Fruit fly (Drosophila melanogaster): ENCODE measurements around the gene Acbp3.
A peak's percentile ranks its signal among the peaks of the same experiment; 100 is the strongest.

The Acbp3 gene

dm6 chr3L:7113010-7113409, 17.7 kb upstream of the Acbp3 start (continued):
- TF ChIP-seq B-H1 (GFP tag; IDR thresholded peaks at IDR 0.05), result no peak
- no peak for TF ChIP-seq jumu (GFP tag; optimal IDR thresholded peaks at IDR 0.05)
- no peak for TF ChIP-seq gfzf (GFP tag; optimal IDR thresholded peaks at IDR 0.05)
- no peak for TF ChIP-seq CG10147 (GFP tag; optimal IDR thresholded peaks at IDR 0.05)
- TF ChIP-seq CG7786 (GFP tag; optimal IDR thresholded peaks at IDR 0.05), result no peak
- no peak for TF ChIP-seq Mad (GFP tag; optimal IDR thresholded peaks at IDR 0.05)
- TF ChIP-seq Xrp1 (GFP tag; IDR thresholded peaks at IDR 0.05), result peak; percentile 26; the same call in 1 of the 2 replicates
- no peak for TF ChIP-seq CG3995 (GFP tag; optimal IDR thresholded peaks at IDR 0.05)
- TF ChIP-seq Ada2b (GFP tag; IDR thresholded peaks at IDR 0.05), result no peak
- no peak for TF ChIP-seq Usf (GFP tag; optimal IDR thresholded peaks at IDR 0.05)
- TF ChIP-seq CG3726 (GFP tag; IDR thresholded peaks at IDR 0.05), result no peak
- TF ChIP-seq CG11093 (GFP tag; IDR thresholded peaks at IDR 0.05), result no peak
- TF ChIP-seq nau (GFP tag; optimal IDR thresholded peaks at IDR 0.05), result no peak
- no peak for TF ChIP-seq CG4282 (GFP tag; optimal IDR thresholded peaks at IDR 0.05)
- TF ChIP-seq CG5180 (GFP tag; optimal IDR thresholded peaks at IDR 0.05), result no peak
- TF ChIP-seq Dp (GFP tag; optimal IDR thresholded peaks at IDR 0.05), result no peak
- no peak for TF ChIP-seq CG18619 (GFP tag; optimal IDR thresholded peaks at IDR 0.05)

DNA sequence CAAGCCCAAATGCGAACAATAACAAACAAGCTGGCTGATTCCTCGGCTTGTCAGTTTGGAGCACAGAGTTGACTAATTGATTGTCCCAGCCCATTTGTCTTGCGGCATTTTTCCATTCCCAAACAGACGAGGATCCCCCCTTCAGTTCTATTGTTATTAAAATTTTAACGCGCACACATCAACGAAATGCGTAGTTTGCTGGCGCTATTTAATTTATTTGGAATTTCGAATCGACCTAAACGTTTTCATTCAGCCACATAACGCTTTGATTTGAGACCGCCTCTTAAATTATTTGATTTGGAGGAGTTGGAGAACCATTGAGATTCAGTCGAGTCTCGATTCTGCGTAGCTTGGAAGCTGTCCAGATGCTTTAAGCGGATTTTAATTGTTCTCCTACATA, 14.7 kb upstream of the Acbp3 start:
- TF ChIP-seq sd (tag; optimal IDR thresholded peaks at IDR 0.05) (peak; percentile 94), CG11560 (tag; IDR thresholded peaks at IDR 0.05) (no peak), CG13894 (tag; optimal IDR thresholded peaks at IDR 0.05) (peak; percentile 48), CG13624 (GFP tag; optimal IDR thresholded peaks at IDR 0.05) (peak; percentile 64), CG16815 (GFP tag; optimal IDR thresholded peaks at IDR 0.05) (no peak), MBD-R2 (GFP tag; IDR thresholded peaks at IDR 0.05) (0 out of 2 replicates have a peak, but pooled peaks have one; percentile 7), B-H2 (GFP tag; optimal IDR thresholded peaks at IDR 0.05) (peak; percentile 62), CG10543 (GFP tag; optimal IDR thresholded peaks at IDR 0.05) (peak; percentile 5), CG17912 (GFP tag; optimal IDR thresholded peaks at IDR 0.05) (no peak), vvl (GFP tag; IDR thresholded peaks at IDR 0.05) (0 out of 2 replicates have a peak, but pooled peaks have one; percentile 39), chinmo (GFP tag; IDR thresholded peaks at IDR 0.05; ENCODE audit: partially characterized antibody) (0 out of 4 replicates have a peak, but pooled peaks have one; percentile 48), gro (GFP tag; optimal IDR thresholded peaks at IDR 0.05) (peak; percentile 79), Ets97D (GFP tag; optimal IDR thresholded peaks at IDR 0.05) (no peak), pho (GFP tag; optimal IDR thresholded peaks at IDR 0.05) (no peak)

- TF ChIP-seq z (GFP tag; IDR thresholded peaks at IDR 0.05) (no peak), Ets65A (GFP tag) (peak; percentile 91)
These were observed 8.5 kb upstream of the Acbp3 start for dm6 chr3L:7122136-7122535.

DNA sequence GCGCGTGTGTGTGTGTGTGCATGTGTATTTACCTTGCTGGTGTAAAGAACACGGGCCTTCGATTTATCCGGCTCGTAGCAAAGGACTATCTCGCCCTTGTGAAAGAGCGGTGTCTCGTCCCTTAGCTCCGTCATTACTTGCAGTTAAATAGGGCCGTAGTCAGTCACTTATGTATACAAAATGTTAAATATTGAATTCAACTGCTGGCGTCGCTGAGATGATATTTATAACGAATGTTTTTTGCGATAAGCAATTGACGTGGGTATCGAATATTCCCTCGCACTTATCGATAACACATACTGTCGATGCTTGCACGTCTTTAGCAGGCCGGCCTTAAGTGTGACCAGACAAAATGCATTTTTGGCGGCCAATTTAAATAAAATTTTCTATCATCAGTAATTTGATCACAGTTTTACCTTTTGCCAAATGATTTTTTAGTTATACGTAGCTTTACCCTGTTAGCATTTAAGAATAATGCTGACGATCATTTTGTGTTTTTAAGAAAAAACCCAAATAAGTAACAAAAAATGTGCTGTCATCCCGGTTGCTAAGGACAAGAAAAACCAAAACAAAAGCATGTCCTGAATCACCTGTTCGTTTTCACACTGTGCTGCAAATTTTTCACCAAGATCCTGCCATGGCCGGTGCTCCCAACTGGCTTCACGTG, 5.3 kb upstream of the Acbp3 start, which contains the start of the genes msl-3 and BBS1:
TSS of gene msl-3 (minus strand) at position 245 of the 667 bp plus-strand sequence.
TSS of gene BBS1 (plus strand) at position 617 of the 667 bp plus-strand sequence.
- TF ChIP-seq vnd (GFP tag; IDR thresholded peaks at IDR 0.05; ENCODE audit: partially characterized antibody) (peak; percentile 40; the same call in 1 of the 3 replicates), CG12659 (GFP tag; optimal IDR thresholded peaks at IDR 0.05) (peak; percentile 56), pzg (GFP tag; optimal IDR thresholded peaks at IDR 0.05) (peak; percentile 86), lab (GFP tag; optimal IDR thresholded peaks at IDR 0.05) (peak; percentile 13), CG7963 (GFP tag; IDR thresholded peaks at IDR 0.05; ENCODE audit: partially characterized antibody) (peak; percentile 64), Med (GFP tag) (peak; percentile 80), nmo (GFP tag; optimal IDR thresholded peaks at IDR 0.05) (peak; percentile 55), crc (GFP tag; optimal IDR thresholded peaks at IDR 0.05) (no peak), ftz-f1 (GFP tag; optimal IDR thresholded peaks at IDR 0.05) (peak; percentile 34), dm (GFP tag; optimal IDR thresholded peaks at IDR 0.05) (peak; percentile 16), Nf-YA (GFP tag; IDR thresholded peaks at IDR 0.05) (no peak), Hr78 (GFP tag; optimal IDR thresholded peaks at IDR 0.05) (no peak), NK7.1 (GFP tag; optimal IDR thresholded peaks at IDR 0.05) (no peak), CG2116 (GFP tag; optimal IDR thresholded peaks at IDR 0.05) (peak; percentile 88)

Data from whole organism, embryonic.